Fruit fly (Drosophila melanogaster) whole organism, embryonic: ENCODE measurements around the gene CG33160.

Experiments used
- Asciz ChIP-seq: fragments of 200-800 bp; sonication (Bioruptor generic); optimal IDR thresholded peaks from 2 replicates; lab custom pipeline; 2017; ENCODE audit warnings: missing biosample characterization, mild to moderate bottlenecking, missing genetic modification characterization, missing genetic modification reagents
- BEAF-32 ChIP-seq: fragments of 200-800 bp; sonication (Bioruptor generic); optimal IDR thresholded peaks from 3 replicates; lab custom pipeline; 2017; ENCODE audit warnings: missing biosample characterization, missing genetic modification characterization, mild to moderate bottlenecking, moderate library complexity, missing genetic modification reagents
- Bgb ChIP-seq: fragments of 200-800 bp; sonication (Bioruptor generic); IDR thresholded peaks from 2 replicates; pipeline ENCODE4 v1.3.6; 2022; ENCODE audit warnings: missing biosample characterization, missing genetic modification characterization; ENCODE audit not compliant: partially characterized antibody
- CG10147 ChIP-seq: fragments of 200-800 bp; sonication (Bioruptor generic); optimal IDR thresholded peaks from 2 replicates; lab custom pipeline; 2019; ENCODE audit warnings: missing biosample characterization, mild to moderate bottlenecking, missing genetic modification characterization, moderate library complexity
- CG10321 ChIP-seq: fragments of 200-800 bp; sonication (Bioruptor generic); IDR thresholded peaks from 2 replicates; pipeline ENCODE4 v1.3.6; 2022; ENCODE audit warnings: missing biosample characterization, missing genetic modification characterization
- CG12219 ChIP-seq: fragments of 200-800 bp; sonication (Bioruptor generic); optimal IDR thresholded peaks from 3 replicates; lab custom pipeline; 2018; ENCODE audit warnings: missing biosample characterization, mild to moderate bottlenecking, missing genetic modification characterization
- CG1233 ChIP-seq: fragments of 200-800 bp; sonication (Bioruptor generic); optimal IDR thresholded peaks from 4 replicates; lab custom pipeline; 2018; ENCODE audit warnings: missing biosample characterization, mild to moderate bottlenecking, missing genetic modification characterization
- CG14441 ChIP-seq: fragments of 200-800 bp; sonication (Bioruptor generic); IDR thresholded peaks from 2 replicates; pipeline ENCODE4 v1.3.6; 2022; ENCODE audit warnings: missing biosample characterization, missing genetic modification characterization
- CG1529 ChIP-seq: fragments of 200-800 bp; sonication (Bioruptor generic); optimal IDR thresholded peaks from 3 replicates; lab custom pipeline; 2018; ENCODE audit warnings: missing biosample characterization, missing genetic modification characterization
- CG16863 ChIP-seq: fragments of 200-800 bp; sonication (Bioruptor generic); optimal IDR thresholded peaks from 3 replicates; lab custom pipeline; 2016; ENCODE audit warnings: missing biosample characterization, missing genetic modification characterization
- CG17612 ChIP-seq: fragments of 200-800 bp; sonication (Bioruptor generic); IDR thresholded peaks from 2 replicates; pipeline ENCODE4 v1.3.6; 2022; ENCODE audit warnings: missing biosample characterization, missing genetic modification characterization
- CG18619 ChIP-seq: fragments of 200-800 bp; sonication (Bioruptor generic); optimal IDR thresholded peaks from 3 replicates; lab custom pipeline; 2017; ENCODE audit warnings: missing biosample characterization, mild to moderate bottlenecking, missing genetic modification characterization
- CG2202 ChIP-seq: fragments of 200-800 bp; sonication (Bioruptor generic); optimal IDR thresholded peaks from 2 replicates; lab custom pipeline; 2018; ENCODE audit warnings: missing biosample characterization, mild to moderate bottlenecking, missing genetic modification characterization
- CG4328 ChIP-seq: fragments of 200-800 bp; sonication (Bioruptor generic); optimal IDR thresholded peaks from 3 replicates; lab custom pipeline; 2017; ENCODE audit warnings: missing biosample characterization, missing genetic modification reagents, missing genetic modification characterization
- CG4730 ChIP-seq: fragments of 200-800 bp; sonication (Bioruptor generic); IDR thresholded peaks from 2 replicates; pipeline ENCODE4 v1.3.6; 2022; ENCODE audit warnings: missing biosample characterization, missing genetic modification characterization
- CG6765 ChIP-seq: fragments of 200-800 bp; sonication (Bioruptor generic); optimal IDR thresholded peaks from 3 replicates; lab custom pipeline; 2017; ENCODE audit warnings: missing biosample characterization, mild to moderate bottlenecking, missing genetic modification characterization
- Dek ChIP-seq: fragments of 200-800 bp; sonication (Bioruptor generic); optimal IDR thresholded peaks from 3 replicates; lab custom pipeline; 2019; ENCODE audit warnings: missing biosample characterization, mild to moderate bottlenecking, missing genetic modification characterization, moderate library complexity
- Hr3 ChIP-seq: fragments of 200-800 bp; sonication (Bioruptor generic); optimal IDR thresholded peaks from 3 replicates; lab custom pipeline; 2016; ENCODE audit warnings: missing biosample characterization, missing genetic modification characterization
- Max ChIP-seq: fragments of 200-800 bp; sonication (Bioruptor generic); optimal IDR thresholded peaks from 2 replicates; lab custom pipeline; 2016; ENCODE audit warnings: missing biosample characterization, mild to moderate bottlenecking, missing genetic modification characterization
- Med ChIP-seq: fragments of 200-800 bp; sonication (Bioruptor generic); peaks from one replicate; lab custom pipeline; 2016; ENCODE audit warnings: missing biosample characterization, missing genetic modification characterization, mild to moderate bottlenecking, inconsistent platforms, moderate library complexity
- Stat92E ChIP-seq, 3 experiments: fragments of >200 bp in 2 of 3; fragments of 200-800 bp in 1 of 3; sonication (Bioruptor generic) in 1 of 3; optimal IDR thresholded peaks; 2 replicates each; lab custom pipeline; 2017 to 2019; ENCODE audit warnings: missing biosample characterization in 3 of 3, missing genetic modification characterization in 3 of 3, mild to moderate bottlenecking in 1 of 3, moderate library complexity in 1 of 3
- Vsx1 ChIP-seq: fragments of 200-800 bp; sonication (Bioruptor generic); optimal IDR thresholded peaks from 2 replicates; lab custom pipeline; 2017; ENCODE audit warnings: missing biosample characterization, mild to moderate bottlenecking, missing genetic modification characterization, missing genetic modification reagents
- bigmax ChIP-seq: fragments of 200-800 bp; sonication (Bioruptor generic); optimal IDR thresholded peaks from 2 replicates; lab custom pipeline; 2018; ENCODE audit warnings: missing biosample characterization, mild to moderate bottlenecking, missing genetic modification characterization
- br ChIP-seq: fragments of >200 bp; optimal IDR thresholded peaks from 2 replicates; lab custom pipeline; 2017
- cato ChIP-seq: fragments of 200-800 bp; sonication (Bioruptor generic); optimal IDR thresholded peaks from 2 replicates; lab custom pipeline; 2016; ENCODE audit warnings: missing biosample characterization, missing genetic modification characterization, borderline replicate concordance
- dan ChIP-seq: fragments of 200-800 bp; sonication (Bioruptor generic); IDR thresholded peaks from 2 replicates; pipeline ENCODE4 v1.3.6; 2022; ENCODE audit warnings: missing biosample characterization, missing genetic modification characterization
- dmrt11E ChIP-seq: fragments of 200-800 bp; sonication (Bioruptor generic); optimal IDR thresholded peaks from 3 replicates; lab custom pipeline; 2018; ENCODE audit warnings: missing biosample characterization, mild to moderate bottlenecking, missing genetic modification characterization, moderate library complexity
- dmrt99B ChIP-seq: fragments of 200-800 bp; sonication (Bioruptor generic); optimal IDR thresholded peaks from 2 replicates; lab custom pipeline; 2018; ENCODE audit warnings: missing biosample characterization, mild to moderate bottlenecking, missing genetic modification characterization, moderate library complexity
- en ChIP-seq: fragments of 200-800 bp; sonication (Bioruptor generic); optimal IDR thresholded peaks from 2 replicates; lab custom pipeline; 2016; ENCODE audit warnings: missing biosample characterization, missing genetic modification characterization
- fd102C ChIP-seq: fragments of 200-800 bp; sonication (Bioruptor generic); optimal IDR thresholded peaks from 2 replicates; lab custom pipeline; 2018; ENCODE audit warnings: missing biosample characterization, mild to moderate bottlenecking, missing genetic modification characterization, moderate library complexity
- fru ChIP-seq: fragments of >200 bp; optimal IDR thresholded peaks from 2 replicates; lab custom pipeline; 2017
- gfzf ChIP-seq: fragments of 200-800 bp; sonication (Bioruptor generic); optimal IDR thresholded peaks from 2 replicates; lab custom pipeline; 2016; ENCODE audit warnings: missing biosample characterization, mild to moderate bottlenecking, missing genetic modification characterization, moderate library complexity
- hbn ChIP-seq: fragments of 200-800 bp; sonication (Bioruptor generic); IDR thresholded peaks from 2 replicates; pipeline ENCODE4 v1.3.6; 2022; ENCODE audit warnings: missing biosample characterization, missing genetic modification characterization; ENCODE audit not compliant: partially characterized antibody
- her ChIP-seq: fragments of 200-800 bp; sonication (Bioruptor generic); optimal IDR thresholded peaks from 2 replicates; lab custom pipeline; 2016; ENCODE audit warnings: missing biosample characterization, missing genetic modification characterization
- hth ChIP-seq: fragments of >200 bp; optimal IDR thresholded peaks from 2 replicates; lab custom pipeline; 2017; ENCODE audit warnings: inconsistent platforms
- ind ChIP-seq: fragments of 200-800 bp; sonication (Bioruptor generic); optimal IDR thresholded peaks from 3 replicates; lab custom pipeline; 2016; ENCODE audit warnings: missing biosample characterization, missing genetic modification characterization
- inv ChIP-seq: fragments of 200-800 bp; sonication (Bioruptor generic); IDR thresholded peaks from 2 replicates; pipeline ENCODE4 v1.3.6; 2022; ENCODE audit warnings: missing biosample characterization, missing genetic modification characterization; ENCODE audit not compliant: partially characterized antibody
- nmo ChIP-seq: fragments of 200-800 bp; sonication (Bioruptor generic); optimal IDR thresholded peaks from 2 replicates; lab custom pipeline; 2018; ENCODE audit warnings: missing biosample characterization, mild to moderate bottlenecking, missing genetic modification characterization, moderate library complexity
- peb ChIP-seq: fragments of 200-800 bp; sonication (Bioruptor generic); IDR thresholded peaks from 2 replicates; pipeline ENCODE4 v1.3.6; 2022; ENCODE audit warnings: missing biosample characterization, missing genetic modification characterization
- prd ChIP-seq, 3 experiments: fragments of >200 bp in 2 of 3; fragments of 200-800 bp in 1 of 3; sonication (Bioruptor generic) in 1 of 3; optimal IDR thresholded peaks in 2 of 3; IDR thresholded peaks in 1 of 3; 2 replicates in 2 of 3; 3 replicates in 1 of 3; pipeline versions ENCODE4 v1.3.6 to Lab custom; 2017 to 2022; ENCODE audit warnings: missing biosample characterization in 1 of 3, missing genetic modification characterization in 1 of 3
- sim ChIP-seq: fragments of 200-800 bp; sonication (Bioruptor generic); IDR thresholded peaks from 2 replicates; pipeline ENCODE4 v1.3.6; 2022; ENCODE audit warnings: missing biosample characterization, missing genetic modification characterization
- sima ChIP-seq: fragments of 200-800 bp; sonication (Bioruptor generic); optimal IDR thresholded peaks from 2 replicates; lab custom pipeline; 2016; ENCODE audit warnings: missing biosample characterization, missing genetic modification characterization
- slp2 ChIP-seq: fragments of 200-800 bp; sonication (Bioruptor generic); optimal IDR thresholded peaks from 2 replicates; lab custom pipeline; 2016; ENCODE audit warnings: missing biosample characterization, missing genetic modification characterization
- stc ChIP-seq: fragments of 200-800 bp; sonication (Bioruptor generic); IDR thresholded peaks from 2 replicates; pipeline ENCODE4 v1.3.6; 2022; ENCODE audit warnings: missing biosample characterization, missing genetic modification characterization
- tll ChIP-seq, 2 experiments: fragments of 200-800 bp in 1 of 2; fragments of >200 bp in 1 of 2; sonication (Bioruptor generic) in 1 of 2; optimal IDR thresholded peaks; 2 replicates each; lab custom pipeline; 2017 to 2019; ENCODE audit warnings: missing biosample characterization in 2 of 2, missing genetic modification characterization in 2 of 2, mild to moderate bottlenecking in 1 of 2, moderate library complexity in 1 of 2
- trem ChIP-seq: fragments of 200-800 bp; optimal IDR thresholded peaks from 3 replicates; lab custom pipeline; 2019; ENCODE audit warnings: missing biosample characterization, mild to moderate bottlenecking, missing genetic modification characterization, moderate library complexity
- ttk ChIP-seq: fragments of 200-800 bp; sonication (Bioruptor generic); IDR thresholded peaks from 2 replicates; pipeline ENCODE4 v2.1.2; 2022; ENCODE audit warnings: missing biosample characterization, missing genetic modification characterization
- tx ChIP-seq: fragments of 200-800 bp; sonication (Bioruptor generic); optimal IDR thresholded peaks from 2 replicates; lab custom pipeline; 2016; ENCODE audit warnings: missing biosample characterization, missing genetic modification characterization
- vvl ChIP-seq: fragments of 200-800 bp; sonication (Bioruptor generic); IDR thresholded peaks from 2 replicates; pipeline ENCODE4 v1.3.6; 2022; ENCODE audit warnings: missing biosample characterization, missing genetic modification characterization

The CG33160 gene

dm6 chr3L:3222643-3223389 is 16.7 kb upstream of the CG33160 start, which contains the start of the genes RpL28 and eIF1 (continued):
- TF ChIP-seq CG12219 (GFP tag; lab: Kevin White, UChicago), result peak; percentile 87
- peak; percentile 69 for TF ChIP-seq tx (GFP tag; lab: Kevin White, UChicago)
- peak; percentile 76 for TF ChIP-seq Bgb (GFP tag; lab: Robert Waterston, UW)
- TF ChIP-seq ind (GFP tag; lab: Kevin White, UChicago), result peak; percentile 80
- peak; percentile 85 for TF ChIP-seq sim (GFP tag; lab: Robert Waterston, UW)
- TF ChIP-seq CG18619, result peak; percentile 96
- peak; percentile 85 for TF ChIP-seq CG2202 (tag; lab: Kevin White, UChicago)
- no peak for TF ChIP-seq br
- TF ChIP-seq CG1529 (GFP tag; lab: Kevin White, UChicago), result peak; percentile 89
- peak; percentile 72 for TF ChIP-seq inv (GFP tag; lab: Robert Waterston, UW)
- TF ChIP-seq Asciz, result peak; percentile 88
- peak; percentile 86 for TF ChIP-seq cato (GFP tag; lab: Kevin White, UChicago)
- peak; percentile 99 for TF ChIP-seq Med (GFP tag; lab: Kevin White, UChicago)
- TF ChIP-seq prd (optimal IDR thresholded peaks at IDR 0.05; lab: Kevin White, UChicago), result no peak
- TF ChIP-seq prd (GFP tag; IDR thresholded peaks at IDR 0.05; lab: Robert Waterston, UW), result peak; percentile 74
- peak; percentile 83 for TF ChIP-seq CG16863 (GFP tag; lab: Kevin White, UChicago)
- TF ChIP-seq ttk, result peak; percentile 77
- peak; percentile 69 for TF ChIP-seq CG4730 (GFP tag; lab: Robert Waterston, UW)
- TF ChIP-seq bigmax (GFP tag; lab: Kevin White, UChicago), result peak; percentile 74
- TF ChIP-seq her (GFP tag; lab: Kevin White, UChicago), result peak; percentile 85
- TF ChIP-seq dmrt99B (tag; lab: Kevin White, UChicago), result no peak
- peak; percentile 82 for TF ChIP-seq Hr3
- no peak for TF ChIP-seq hth
- no peak for TF ChIP-seq dan (GFP tag; lab: Robert Waterston, UW)
- TF ChIP-seq sima (GFP tag; lab: Kevin White, UChicago), result peak; percentile 46
- TF ChIP-seq vvl (GFP tag; lab: Robert Waterston, UW), result peak; percentile 91
- peak in 1 of 3 experiments; percentile 1 for TF ChIP-seq Stat92E (GFP tag; optimal IDR thresholded peaks at IDR 0.05; lab: Kevin White, UChicago)
- TF ChIP-seq slp2 (GFP tag; lab: Kevin White, UChicago), result peak; percentile 89
- peak; percentile 76 for TF ChIP-seq Dek
- peak; percentile 80 for TF ChIP-seq fd102C (GFP tag; lab: Kevin White, UChicago)
- TF ChIP-seq hbn (GFP tag; lab: Robert Waterston, UW), result peak; percentile 64

dm6 chr3L:3218859-3219258 is 12.7 kb upstream of the CG33160 start, which contains the start of the genes hob and nSMase:
Gene hob (minus strand): TSS chr3L:3218920.
Gene nSMase (plus strand): TSS chr3L:3219156.
- peak; percentile 58 for TF ChIP-seq nmo
- TF ChIP-seq Hr3, result no peak
- TF ChIP-seq CG10321, result no peak
- TF ChIP-seq fru, result no peak
- TF ChIP-seq ind (GFP tag; lab: Kevin White, UChicago), result no peak
- no peak for TF ChIP-seq en (GFP tag; lab: Kevin White, UChicago)
- no peak for TF ChIP-seq stc
- TF ChIP-seq BEAF-32 (GFP tag; lab: Kevin White, UChicago), result peak; percentile 42
- TF ChIP-seq CG6765 (GFP tag; lab: Kevin White, UChicago), result no peak
- TF ChIP-seq Max (GFP tag; lab: Kevin White, UChicago), result peak; percentile 33
- TF ChIP-seq CG1233 (GFP tag; lab: Kevin White, UChicago), result no peak
- TF ChIP-seq CG17612 (GFP tag; lab: Robert Waterston, UW), result no peak
- TF ChIP-seq CG4328 (GFP tag; lab: Kevin White, UChicago), result no peak
- no peak for TF ChIP-seq CG10147 (GFP tag; lab: Kevin White, UChicago)
- TF ChIP-seq dmrt11E (tag; lab: Kevin White, UChicago), result no peak
- TF ChIP-seq gfzf (GFP tag; lab: Kevin White, UChicago), result peak; percentile 95
- TF ChIP-seq trem (tag; lab: Kevin White, UChicago), result peak; percentile 70
- TF ChIP-seq tll (GFP tag; optimal IDR thresholded peaks at IDR 0.05; lab: Kevin White, UChicago), result no peak
- TF ChIP-seq CG14441 (GFP tag; lab: Robert Waterston, UW), result no peak
- TF ChIP-seq peb (GFP tag; lab: Robert Waterston, UW), result no peak
- TF ChIP-seq Vsx1 (GFP tag; lab: Kevin White, UChicago), result no peak
